Worm (Caenorhabditis elegans) whole organism, early embryonic: ENCODE measurements around the gene H20J04.6.

Source experiments
- ama-1 ChIP-seq: fragments of 150-350 bp; optimal IDR thresholded peaks from 2 replicates; lab custom pipeline; 2014
- ceh-13 ChIP-seq: fragments of 200-800 bp; sonication (Bioruptor generic); optimal IDR thresholded peaks from 2 replicates; lab custom pipeline; 2018; ENCODE audit warnings: mild to moderate bottlenecking, missing genetic modification characterization, missing compliant biosample characterization
- ets-7 ChIP-seq: sonication (generic microtip); optimal IDR thresholded peaks from 2 replicates; lab custom pipeline; 2016; ENCODE audit warnings: missing genotype, missing genetic modification characterization, missing compliant biosample characterization
- pes-1 ChIP-seq: fragments of 200-800 bp; sonication (Bioruptor generic); IDR thresholded peaks from 2 replicates; pipeline ENCODE4 v1.3.6; 2022; ENCODE audit warnings: missing genetic modification reagents, missing genetic modification characterization, missing compliant biosample characterization
- sea-1 ChIP-seq: fragments of 200-800 bp; sonication (Bioruptor generic); conservative IDR thresholded peaks from 2 replicates; pipeline ENCODE4 v1.3.6; 2022; ENCODE audit warnings: missing genetic modification characterization, missing compliant biosample characterization

- TF ChIP-seq ceh-13 (GFP tag; lab: Kevin White, UChicago) (no peak), pes-1 (no peak), ama-1 (no peak), sea-1 (no peak), ets-7 (tag; lab: Kevin White, UChicago) (no peak)
Measured at ce11 chrII:4326420-4326819, 3.4 kb downstream of the H20J04.6 start, which contains the start of gene pfd-2.
